Worm (Caenorhabditis elegans): ENCODE data around the gene aco-2.

Gene aco-2

DNA sequence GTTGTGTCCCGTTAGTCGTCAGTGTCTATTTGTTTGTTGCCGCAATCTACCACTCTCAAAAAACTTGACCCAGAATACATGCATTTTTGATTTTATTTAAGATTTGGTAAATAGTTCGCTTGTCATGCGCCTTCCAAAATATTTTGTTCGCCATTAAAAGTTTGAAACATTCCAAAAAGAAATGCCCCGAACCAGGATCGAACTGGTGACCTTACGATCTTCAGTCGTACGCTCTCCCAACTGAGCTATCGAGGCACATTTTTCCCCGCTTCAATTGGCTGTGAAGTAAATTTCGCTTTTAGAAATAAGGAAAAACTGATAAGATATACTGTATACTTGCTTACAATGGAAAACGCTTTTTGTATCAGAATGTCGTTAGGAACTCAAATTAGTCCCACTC is 4.8 kb downstream of the aco-2 start (continued):
- no peak for TF ChIP-seq Y5F2A.4 (GFP tag; optimal IDR thresholded peaks at IDR 0.05)
- no peak for TF ChIP-seq spr-1 (tag; optimal IDR thresholded peaks at IDR 0.05)
- TF ChIP-seq ceh-44 (GFP tag; IDR thresholded peaks at IDR 0.05), result no peak
- 0 out of 2 replicates have a peak, but pooled peaks have one; percentile 60 for TF ChIP-seq egl-43 (GFP tag; IDR thresholded peaks at IDR 0.05)
- peak; percentile 23 for TF ChIP-seq mxl-3 (GFP tag; optimal IDR thresholded peaks at IDR 0.05)
- TF ChIP-seq saeg-2 (GFP tag; IDR thresholded peaks at IDR 0.05), result no peak
- no peak for TF ChIP-seq jun-1 (tag; optimal IDR thresholded peaks at IDR 0.05)
- TF ChIP-seq gei-8 (GFP tag; optimal IDR thresholded peaks at IDR 0.05), result peak; percentile 24
- TF ChIP-seq ceh-82 (tag; optimal IDR thresholded peaks at IDR 0.05), result no peak
- TF ChIP-seq fkh-10 (GFP tag; optimal IDR thresholded peaks at IDR 0.05), result no peak
- no peak for TF ChIP-seq ceh-32 (tag; optimal IDR thresholded peaks at IDR 0.05; ENCODE audit: poor library complexity)
- TF ChIP-seq sdz-12 (GFP tag; optimal IDR thresholded peaks at IDR 0.05), result no peak
- no peak for TF ChIP-seq nhr-48 (tag; optimal IDR thresholded peaks at IDR 0.05)
- no peak for TF ChIP-seq set-16 (GFP tag; IDR thresholded peaks at IDR 0.05)
- no peak for TF ChIP-seq nhr-102 (tag; optimal IDR thresholded peaks at IDR 0.05)
- no peak for TF ChIP-seq ces-1 (GFP tag; optimal IDR thresholded peaks at IDR 0.05)
- no peak for TF ChIP-seq ztf-11 (tag; optimal IDR thresholded peaks at IDR 0.05)
- no peak for TF ChIP-seq unc-130 (GFP tag; optimal IDR thresholded peaks at IDR 0.05)
- TF ChIP-seq nhr-42 (GFP tag; IDR thresholded peaks at IDR 0.05), result no peak
- no peak for TF ChIP-seq F26F4.8 (GFP tag; conservative IDR thresholded peaks at IDR 0.05)
- no peak for TF ChIP-seq cey-2 (tag; optimal IDR thresholded peaks at IDR 0.05; ENCODE audit: borderline replicate concordance, insufficient read depth)
- no peak for TF ChIP-seq snpc-1.2 (GFP tag; IDR thresholded peaks at IDR 0.05)
- TF ChIP-seq Y48G9A.11 (GFP tag; IDR thresholded peaks at IDR 0.05), result no peak
- TF ChIP-seq nhr-77 (tag; optimal IDR thresholded peaks at IDR 0.05), result no peak
- TF ChIP-seq duxl-1 (tag; optimal IDR thresholded peaks at IDR 0.05; ENCODE audit: poor library complexity), result peak; percentile 25
- TF ChIP-seq lim-7 (GFP tag; IDR thresholded peaks at IDR 0.05), result peak; percentile 57; the same call in 1 of the 2 replicates
- no peak for TF ChIP-seq unc-39 (tag; optimal IDR thresholded peaks at IDR 0.05)
- 0 out of 2 replicates have a peak, but pooled peaks have one; percentile 10 for TF ChIP-seq lin-1 (GFP tag; IDR thresholded peaks at IDR 0.05)
- TF ChIP-seq tag-97 (GFP tag; IDR thresholded peaks at IDR 0.05), result no peak
- TF ChIP-seq ctbp-1 (GFP tag; IDR thresholded peaks at IDR 0.05), result 0 out of 2 replicates have a peak, but pooled peaks have one; percentile 19
- TF ChIP-seq daf-19 (GFP tag; conservative IDR thresholded peaks at IDR 0.05), result no peak
- no peak for TF ChIP-seq zag-1 (tag; optimal IDR thresholded peaks at IDR 0.05)
- TF ChIP-seq ZK546.5 (tag; optimal IDR thresholded peaks at IDR 0.05), result no peak
- TF ChIP-seq Y75B8A.6 (GFP tag; IDR thresholded peaks at IDR 0.05), result no peak
- TF ChIP-seq madf-5 (GFP tag; IDR thresholded peaks at IDR 0.05), result no peak
- TF ChIP-seq lin-13 (GFP tag; optimal IDR thresholded peaks at IDR 0.05), result no peak
- TF ChIP-seq dve-1 (tag; optimal IDR thresholded peaks at IDR 0.05; ENCODE audit: insufficient read depth), result no peak
- TF ChIP-seq lin-39 (tag; optimal IDR thresholded peaks at IDR 0.05), result no peak
- no peak for TF ChIP-seq skn-1 (tag; optimal IDR thresholded peaks at IDR 0.05)
- no peak for TF ChIP-seq lin-15B (tag; optimal IDR thresholded peaks at IDR 0.05)
- no peak for TF ChIP-seq zip-11 (GFP tag; IDR thresholded peaks at IDR 0.05)
- TF ChIP-seq nhr-237 (tag; optimal IDR thresholded peaks at IDR 0.05), result no peak
- TF ChIP-seq dmd-9 (GFP tag; IDR thresholded peaks at IDR 0.05), result no peak; the same call in 1 of the 2 replicates
- no peak for TF ChIP-seq hif-1 (tag; optimal IDR thresholded peaks at IDR 0.05)
- TF ChIP-seq rbr-2 (tag; optimal IDR thresholded peaks at IDR 0.05), result no peak
- no peak for TF ChIP-seq lsy-2 (tag; optimal IDR thresholded peaks at IDR 0.05)
- no peak for TF ChIP-seq snpc-4 (tag; optimal IDR thresholded peaks at IDR 0.05)
- no peak for TF ChIP-seq hlh-11 (tag; optimal IDR thresholded peaks at IDR 0.05)
- no peak for TF ChIP-seq T26A8.4 (GFP tag; IDR thresholded peaks at IDR 0.05)
- no peak for TF ChIP-seq dpl-1 (GFP tag; optimal IDR thresholded peaks at IDR 0.05)
- TF ChIP-seq zfp-3 (GFP tag; conservative IDR thresholded peaks at IDR 0.05), result no peak; the same call in 1 of the 2 replicates
- no peak for TF ChIP-seq nhr-10 (tag; optimal IDR thresholded peaks at IDR 0.05)

Measured in whole organism, L4 larva.